Worm (Caenorhabditis elegans): ENCODE measurements around the gene Y105C5A.1274.
"Not testable (repeated sequence)": the region's sequence is repeated elsewhere in the genome, so short reads cannot be mapped to it uniquely, and the experiment has no call there.

Y105C5A.1274 gene

DNA sequence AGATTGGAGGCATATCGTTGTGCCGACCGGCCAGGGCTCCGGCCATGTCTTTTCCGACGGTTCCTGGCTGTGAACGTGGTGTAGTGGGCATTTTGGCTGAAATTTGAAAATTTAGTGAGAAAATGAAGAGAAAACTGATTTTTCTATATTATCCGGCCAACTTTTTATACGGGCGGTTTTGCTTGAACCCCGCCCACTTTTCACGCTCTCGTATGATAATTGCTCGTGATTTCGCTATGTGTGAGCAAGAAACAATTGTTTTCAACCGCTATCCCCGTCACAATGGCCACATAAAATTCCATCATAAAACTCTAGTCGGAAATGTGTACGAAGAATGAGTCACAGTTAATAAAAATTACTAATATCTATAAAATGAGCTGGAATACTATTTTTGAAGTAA, 7.2 kb downstream of the Y105C5A.1274 start, which contains the start of gene Y105C5A.12:
Y105C5A.12 (minus strand) TSS at position 101 of the 400 bp plus-strand sequence.
- TF ChIP-seq pax-1, ceh-22, odd-2 (tag; optimal IDR thresholded peaks at IDR 0.05): not testable (repeated sequence)

ce11 chrIV:15646418-15647220, 12.1 kb downstream of the Y105C5A.1274 start, which contains the start of the genes Y105C5A.1268 and Y105C5A.1272:
TSS of gene Y105C5A.1268 (minus strand) at chrIV:15646468.
TSS of gene Y105C5A.1272 (plus strand) at chrIV:15646992.
- TF ChIP-seq ceh-18 (tag; optimal IDR thresholded peaks at IDR 0.05) (peak; percentile 71), eyg-1 (tag; optimal IDR thresholded peaks at IDR 0.05) (peak; percentile 21), elt-2 (tag; optimal IDR thresholded peaks at IDR 0.05) (peak; percentile 58), tbx-2 (tag; optimal IDR thresholded peaks at IDR 0.05) (peak; percentile 85), ets-4 (tag; optimal IDR thresholded peaks at IDR 0.05) (peak; percentile 17), dve-1 (tag; optimal IDR thresholded peaks at IDR 0.05) (peak; percentile 71), nfya-1 (tag; optimal IDR thresholded peaks at IDR 0.05) (peak; percentile 83), sox-2 (GFP tag; IDR thresholded peaks at IDR 0.05) (peak; percentile 83), F13H6.1 (tag; optimal IDR thresholded peaks at IDR 0.05) (peak; percentile 2), hlh-30 (tag; optimal IDR thresholded peaks at IDR 0.05; ENCODE audit: insufficient read depth) (peak; percentile 79), ceh-19 (GFP tag; optimal IDR thresholded peaks at IDR 0.05) (peak; percentile 20), C08G9.2 (tag; optimal IDR thresholded peaks at IDR 0.05) (peak; percentile 16), unc-86 (tag; optimal IDR thresholded peaks at IDR 0.05) (peak; percentile 44), ceh-30 (tag; optimal IDR thresholded peaks at IDR 0.05) (peak; percentile 33), ama-1 (optimal IDR thresholded peaks at IDR 0.05) (peak; percentile 39), sdc-2 (tag; optimal IDR thresholded peaks at IDR 0.05) (peak; percentile 18), ceh-34 (tag; optimal IDR thresholded peaks at IDR 0.05) (peak; percentile 53), syd-9 (tag; optimal IDR thresholded peaks at IDR 0.05) (peak; percentile 12), ceh-14 (tag; optimal IDR thresholded peaks at IDR 0.05) (peak; percentile 18), rnt-1 (tag; optimal IDR thresholded peaks at IDR 0.05) (peak; percentile 2), unc-42 (tag; optimal IDR thresholded peaks at IDR 0.05) (peak; percentile 88), ceh-31 (tag; optimal IDR thresholded peaks at IDR 0.05) (peak; percentile 82), unc-55 (GFP tag; optimal IDR thresholded peaks at IDR 0.05) (peak; percentile 90), pax-1 (tag; optimal IDR thresholded peaks at IDR 0.05) (peak; percentile 73), unc-3 (tag; optimal IDR thresholded peaks at IDR 0.05) (peak; percentile 0), ref-2 (tag; optimal IDR thresholded peaks at IDR 0.05) (peak; percentile 37), ceh-2 (tag; optimal IDR thresholded peaks at IDR 0.05) (peak; percentile 52), pros-1 (tag; optimal IDR thresholded peaks at IDR 0.05) (peak; percentile 78)
- not testable (repeated sequence) for TF ChIP-seq unc-3 (GFP tag; conservative IDR thresholded peaks at IDR 0.05)

ce11 chrIV:15648245-15648644, 13.7 kb downstream of the Y105C5A.1274 start:
- TF ChIP-seq nfya-1 (tag; optimal IDR thresholded peaks at IDR 0.05) (peak; percentile 2), lin-11 (tag; optimal IDR thresholded peaks at IDR 0.05) (no peak)

DNA sequence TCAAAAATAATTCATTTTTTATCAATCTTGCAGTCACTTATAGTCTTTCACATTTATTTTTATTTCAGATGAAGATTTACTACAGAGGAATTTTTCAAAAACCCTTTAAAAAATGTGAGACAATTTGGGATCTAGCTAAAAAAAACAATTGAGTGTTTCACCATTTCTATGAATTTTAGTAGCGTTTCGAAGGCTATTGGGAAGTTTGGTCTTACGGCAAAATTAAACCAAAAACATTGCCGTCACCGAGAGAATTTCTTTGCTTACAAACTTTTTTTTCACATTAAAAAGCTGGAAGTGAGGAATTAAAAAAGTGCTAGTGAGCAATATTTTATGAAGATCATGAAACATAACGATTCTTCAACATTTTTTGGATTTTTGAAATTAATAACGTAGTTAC, 23.9 kb downstream of the Y105C5A.1274 start:
- TF ChIP-seq pqm-1 (tag; optimal IDR thresholded peaks at IDR 0.05) (no peak), ceh-30 (tag; optimal IDR thresholded peaks at IDR 0.05) (no peak), rnt-1 (tag; optimal IDR thresholded peaks at IDR 0.05) (no peak), pax-1 (tag; optimal IDR thresholded peaks at IDR 0.05) (no peak), ttx-3 (tag; optimal IDR thresholded peaks at IDR 0.05) (no peak), npax-4 (tag; optimal IDR thresholded peaks at IDR 0.05) (no peak), fax-1 (tag; optimal IDR thresholded peaks at IDR 0.05) (no peak), dmd-4 (tag; optimal IDR thresholded peaks at IDR 0.05; ENCODE audit: borderline replicate concordance) (no peak), pat-9 (tag; optimal IDR thresholded peaks at IDR 0.05) (no peak), lim-6 (tag; optimal IDR thresholded peaks at IDR 0.05) (no peak), ceh-45 (GFP tag; IDR thresholded peaks at IDR 0.05) (no peak), ceh-19 (GFP tag; optimal IDR thresholded peaks at IDR 0.05) (no peak), nhr-11 (tag; optimal IDR thresholded peaks at IDR 0.05) (no peak), ceh-34 (tag; optimal IDR thresholded peaks at IDR 0.05) (no peak)

All from whole organism, late embryonic.